Fruit fly (Drosophila melanogaster): Measurements from ENCODE around the gene Bgb.

The Bgb gene

dm6 chr3L:1628176-1628866 is 11.2 kb upstream of the Bgb start, which contains the start of gene CG13928:
CG13928 (minus strand) TSS chr3L:1628377.
- TF ChIP-seq ttk (optimal IDR thresholded peaks at IDR 0.05) (no peak), Myc (optimal IDR thresholded peaks at IDR 0.05) (no peak), Sin3A (optimal IDR thresholded peaks at IDR 0.05) (no peak), insv (optimal IDR thresholded peaks at IDR 0.05) (no peak), h (optimal IDR thresholded peaks at IDR 0.05) (no peak), psq (optimal IDR thresholded peaks at IDR 0.05) (no peak)

- TF ChIP-seq h (optimal IDR thresholded peaks at IDR 0.05): no peak
- TF ChIP-seq Sin3A (optimal IDR thresholded peaks at IDR 0.05): no peak
- TF ChIP-seq insv (optimal IDR thresholded peaks at IDR 0.05): no peak
- TF ChIP-seq ttk (optimal IDR thresholded peaks at IDR 0.05): no peak
- TF ChIP-seq psq (optimal IDR thresholded peaks at IDR 0.05): no peak
- no peak for TF ChIP-seq Myc (optimal IDR thresholded peaks at IDR 0.05)
Measured at dm6 chr3L:1629064-1629777, 10.3 kb upstream of the Bgb start, which contains the start of gene GC. GC (minus strand) TSS chr3L:1629301.

dm6 chr3L:1636886-1637285 is 2.6 kb upstream of the Bgb start:
- TF ChIP-seq ttk (optimal IDR thresholded peaks at IDR 0.05) (no peak), psq (optimal IDR thresholded peaks at IDR 0.05) (no peak), h (optimal IDR thresholded peaks at IDR 0.05) (no peak), Myc (optimal IDR thresholded peaks at IDR 0.05) (no peak), Sin3A (optimal IDR thresholded peaks at IDR 0.05) (no peak), insv (optimal IDR thresholded peaks at IDR 0.05) (no peak)

- no peak for TF ChIP-seq h (optimal IDR thresholded peaks at IDR 0.05)
- TF ChIP-seq psq (optimal IDR thresholded peaks at IDR 0.05): no peak
- no peak for TF ChIP-seq ttk (optimal IDR thresholded peaks at IDR 0.05)
- no peak for TF ChIP-seq Sin3A (optimal IDR thresholded peaks at IDR 0.05)
- TF ChIP-seq insv (optimal IDR thresholded peaks at IDR 0.05): no peak
- no peak for TF ChIP-seq Myc (optimal IDR thresholded peaks at IDR 0.05)
Measured at dm6 chr3L:1637652-1638051, 1.9 kb upstream of the Bgb start, which contains the start of gene nSyb. nSyb (minus strand) TSS chr3L:1637752.

dm6 chr3L:1644920-1645567 is 5.5 kb downstream of the Bgb start, which contains the start of the genes alphaCOP and CG13919:
alphaCOP (minus strand) TSS chr3L:1645199.
CG13919 (plus strand) TSS chr3L:1645467.
- TF ChIP-seq ttk (optimal IDR thresholded peaks at IDR 0.05) (no peak), Myc (optimal IDR thresholded peaks at IDR 0.05) (no peak), Sin3A (optimal IDR thresholded peaks at IDR 0.05) (no peak), insv (optimal IDR thresholded peaks at IDR 0.05) (no peak), psq (optimal IDR thresholded peaks at IDR 0.05) (no peak), h (optimal IDR thresholded peaks at IDR 0.05) (no peak)

- TF ChIP-seq insv (optimal IDR thresholded peaks at IDR 0.05) (no peak), Sin3A (optimal IDR thresholded peaks at IDR 0.05) (no peak), psq (optimal IDR thresholded peaks at IDR 0.05) (no peak), Myc (optimal IDR thresholded peaks at IDR 0.05) (no peak), ttk (optimal IDR thresholded peaks at IDR 0.05) (no peak), h (optimal IDR thresholded peaks at IDR 0.05) (no peak)
Measured at dm6 chr3L:1647276-1647919, 7.9 kb downstream of the Bgb start, which contains the start of the genes CG17249 and Bro. CG17249 (minus strand) TSS chr3L:1647464. Bro (plus strand) TSS chr3L:1647869.

- no peak for TF ChIP-seq h (optimal IDR thresholded peaks at IDR 0.05)
- no peak for TF ChIP-seq Sin3A (optimal IDR thresholded peaks at IDR 0.05)
- TF ChIP-seq insv (optimal IDR thresholded peaks at IDR 0.05): no peak
- no peak for TF ChIP-seq ttk (optimal IDR thresholded peaks at IDR 0.05)
- TF ChIP-seq psq (optimal IDR thresholded peaks at IDR 0.05): no peak
- TF ChIP-seq Myc (optimal IDR thresholded peaks at IDR 0.05): no peak
Measured at dm6 chr3L:1648690-1649355, 9.3 kb downstream of the Bgb start, which contains the start of gene CG13920. CG13920 (plus strand) TSS chr3L:1648944.

dm6 chr3L:1649363-1649762 is 9.9 kb downstream of the Bgb start:
- TF ChIP-seq Myc (optimal IDR thresholded peaks at IDR 0.05) (no peak), ttk (optimal IDR thresholded peaks at IDR 0.05) (no peak), insv (optimal IDR thresholded peaks at IDR 0.05) (no peak), h (optimal IDR thresholded peaks at IDR 0.05) (no peak), psq (optimal IDR thresholded peaks at IDR 0.05) (no peak), Sin3A (optimal IDR thresholded peaks at IDR 0.05) (no peak)

dm6 chr3L:1652700-1653200 is 13.2 kb downstream of the Bgb start, which contains the start of the genes CG7970 and Vta1:
CG7970 (plus strand) TSS chr3L:1652750.
Vta1 (minus strand) TSS chr3L:1652900.
- TF ChIP-seq ttk (optimal IDR thresholded peaks at IDR 0.05): no peak
- TF ChIP-seq psq (optimal IDR thresholded peaks at IDR 0.05): no peak
- TF ChIP-seq h (optimal IDR thresholded peaks at IDR 0.05): no peak
- TF ChIP-seq Sin3A (optimal IDR thresholded peaks at IDR 0.05): no peak
- no peak for TF ChIP-seq Myc (optimal IDR thresholded peaks at IDR 0.05)
- no peak for TF ChIP-seq insv (optimal IDR thresholded peaks at IDR 0.05)

- TF ChIP-seq ttk (optimal IDR thresholded peaks at IDR 0.05) (no peak), psq (optimal IDR thresholded peaks at IDR 0.05) (no peak), Myc (optimal IDR thresholded peaks at IDR 0.05) (no peak)
Measured at dm6 chr3L:1653752-1654151, 14.2 kb downstream of the Bgb start.

Data from Kc167 (cell line).